Worm (Caenorhabditis elegans) whole organism, L4 larva: Measurements from ENCODE around the gene mig-32.
A peak's percentile ranks its signal among the peaks of the same experiment; 100 is the strongest.

Experiments
- F10B5.3 ChIP-seq: sonication (generic microtip); optimal IDR thresholded peaks from 2 replicates; lab custom pipeline; 2016; ENCODE audit warnings: mild to moderate bottlenecking, missing genetic modification characterization, missing compliant biosample characterization
- F49E8.2 ChIP-seq: sonication (generic microtip); optimal IDR thresholded peaks from 2 replicates; lab custom pipeline; 2016; ENCODE audit warnings: missing compliant biosample characterization, mild to moderate bottlenecking, missing genetic modification characterization, borderline replicate concordance
- Y48G9A.11 ChIP-seq: fragments of 200-800 bp; sonication (Bioruptor generic); IDR thresholded peaks from 2 replicates; pipeline ENCODE4 v1.3.6; 2022; ENCODE audit warnings: missing genetic modification reagents, missing genetic modification characterization, missing compliant biosample characterization
- Y5F2A.4 ChIP-seq: fragments of 200-800 bp; sonication (Bioruptor generic); optimal IDR thresholded peaks from 2 replicates; lab custom pipeline; 2018; ENCODE audit warnings: mild to moderate bottlenecking, missing genetic modification characterization, missing compliant biosample characterization
- aha-1 ChIP-seq: fragments of 150-350 bp; peaks from one replicate; lab custom pipeline; 2014; ENCODE audit warnings: missing biosample characterization, missing genetic modification characterization
- ama-1 ChIP-seq: fragments of 150-350 bp; optimal IDR thresholded peaks from 2 replicates; lab custom pipeline; 2014; ENCODE audit warnings: inconsistent platforms, mixed read lengths
- arid-1 ChIP-seq: fragments of 200-800 bp; sonication (Bioruptor generic); conservative IDR thresholded peaks from 2 replicates; pipeline ENCODE4 v1.3.6; 2022; ENCODE audit warnings: missing genetic modification reagents, missing genetic modification characterization, missing compliant biosample characterization
- attf-4 ChIP-seq: sonication (generic microtip); optimal IDR thresholded peaks from 3 replicates; lab custom pipeline; 2017; ENCODE audit warnings: missing biosample characterization, missing genetic modification characterization
- ceh-62 ChIP-seq: sonication (generic microtip); optimal IDR thresholded peaks from 2 replicates; lab custom pipeline; 2017; ENCODE audit warnings: missing biosample characterization, missing genetic modification characterization
- ceh-82 ChIP-seq: sonication (generic microtip); optimal IDR thresholded peaks from 2 replicates; lab custom pipeline; 2017; ENCODE audit warnings: missing biosample characterization, missing genetic modification characterization
- ces-1 ChIP-seq: fragments of 150-350 bp; sonication (generic microtip); optimal IDR thresholded peaks from 4 replicates; lab custom pipeline; 2014; ENCODE audit warnings: missing biosample characterization, missing genetic modification reagents, missing genetic modification characterization
- ctbp-1 ChIP-seq: fragments of 200-800 bp; sonication (Bioruptor generic); IDR thresholded peaks from 2 replicates; pipeline ENCODE4 v1.3.6; 2022; ENCODE audit warnings: missing genetic modification reagents, missing genetic modification characterization, missing compliant biosample characterization
- daf-12 ChIP-seq: fragments of 150-350 bp; optimal IDR thresholded peaks from 2 replicates; lab custom pipeline; 2014; ENCODE audit warnings: missing biosample characterization, missing genetic modification reagents, missing genetic modification characterization
- daf-16 ChIP-seq, 3 experiments: sonication (generic microtip); optimal IDR thresholded peaks; 2 replicates each; lab custom pipeline; 2016 to 2017; ENCODE audit warnings: missing genetic modification characterization in 3 of 3, missing genetic modification reagents in 3 of 3, mild to moderate bottlenecking in 2 of 3, missing compliant biosample characterization in 2 of 3, missing biosample characterization in 1 of 3, moderate library complexity in 1 of 3
- daf-19 ChIP-seq: fragments of 200-800 bp; sonication (Bioruptor generic); conservative IDR thresholded peaks from 2 replicates; pipeline ENCODE4 v1.3.6; 2022; ENCODE audit warnings: missing genetic modification characterization, missing compliant biosample characterization
- daf-8 ChIP-seq: fragments of 200-800 bp; sonication (Bioruptor generic); IDR thresholded peaks from 2 replicates; pipeline ENCODE4 v1.3.6; 2022; ENCODE audit warnings: missing genetic modification characterization, missing compliant biosample characterization
- dmd-6 ChIP-seq: fragments of 200-800 bp; sonication (Bioruptor generic); IDR thresholded peaks from 2 replicates; pipeline ENCODE4 v1.3.6; 2022; ENCODE audit warnings: missing genetic modification reagents, missing genetic modification characterization, missing compliant biosample characterization
- dpl-1 ChIP-seq: fragments of 150-350 bp; optimal IDR thresholded peaks from 2 replicates; lab custom pipeline; 2014; ENCODE audit warnings: missing biosample characterization, missing genetic modification reagents, missing genetic modification characterization
- dve-1 ChIP-seq: sonication (generic microtip); optimal IDR thresholded peaks from 2 replicates; lab custom pipeline; 2017; ENCODE audit warnings: antibody characterized with exemption, mild to moderate bottlenecking, missing genetic modification characterization, missing compliant biosample characterization; ENCODE audit not compliant: insufficient read depth
- egl-43 ChIP-seq: fragments of 200-800 bp; sonication (Bioruptor generic); IDR thresholded peaks from 2 replicates; pipeline ENCODE4 v1.3.6; 2022; ENCODE audit warnings: missing genetic modification reagents, missing genetic modification characterization, missing compliant biosample characterization
- hlh-11 ChIP-seq: fragments of 200-800 bp; sonication (Bioruptor generic); optimal IDR thresholded peaks from 2 replicates; lab custom pipeline; 2018; ENCODE audit warnings: mild to moderate bottlenecking, missing genetic modification characterization, missing compliant biosample characterization
- hmg-1.1 ChIP-seq: fragments of 200-800 bp; sonication (Bioruptor generic); IDR thresholded peaks from 2 replicates; pipeline ENCODE4 v1.3.6; 2022; ENCODE audit warnings: missing genetic modification reagents, missing genetic modification characterization, missing compliant biosample characterization
- jun-1 ChIP-seq: fragments of 150-350 bp; optimal IDR thresholded peaks from 2 replicates; lab custom pipeline; 2014; ENCODE audit warnings: missing biosample characterization, missing genetic modification reagents, missing genetic modification characterization
- lim-7 ChIP-seq: fragments of 200-800 bp; sonication (Bioruptor generic); IDR thresholded peaks from 2 replicates; pipeline ENCODE4 v1.3.6; 2022; ENCODE audit warnings: missing genetic modification characterization, missing compliant biosample characterization
- lin-1 ChIP-seq: fragments of 200-800 bp; sonication (Bioruptor generic); IDR thresholded peaks from 2 replicates; pipeline ENCODE4 v1.3.6; 2022; ENCODE audit warnings: missing genetic modification reagents, missing genetic modification characterization, missing compliant biosample characterization
- lin-29 ChIP-seq: fragments of 200-800 bp; sonication (Bioruptor generic); IDR thresholded peaks from 2 replicates; pipeline ENCODE4 v1.3.6; 2022; ENCODE audit warnings: missing genetic modification reagents, missing genetic modification characterization, missing compliant biosample characterization
- lin-38 ChIP-seq: fragments of 200-800 bp; sonication (Bioruptor generic); IDR thresholded peaks from 2 replicates; pipeline ENCODE4 v1.3.6; 2022; ENCODE audit warnings: missing genetic modification reagents, missing genetic modification characterization, missing compliant biosample characterization
- lsy-2 ChIP-seq, 2 experiments: fragments of 150-350 bp in 1 of 2; sonication (generic microtip) in 1 of 2; optimal IDR thresholded peaks; 2 replicates each; lab custom pipeline; 2014 to 2017; ENCODE audit warnings: missing biosample characterization in 2 of 2, missing genetic modification characterization in 2 of 2
- mdl-1 ChIP-seq, 2 experiments: fragments of 150-350 bp in 1 of 2; sonication (generic microtip) in 1 of 2; optimal IDR thresholded peaks; 2 replicates each; lab custom pipeline; 2014 to 2017; ENCODE audit warnings: missing biosample characterization in 2 of 2, missing genetic modification characterization in 2 of 2
- mdt-29 ChIP-seq: fragments of 200-800 bp; sonication (Bioruptor generic); IDR thresholded peaks from 2 replicates; pipeline ENCODE4 v1.3.6; 2022; ENCODE audit warnings: missing genetic modification reagents, missing genetic modification characterization, missing compliant biosample characterization
- mep-1 ChIP-seq: fragments of 150-350 bp; sonication (generic microtip); optimal IDR thresholded peaks from 3 replicates; lab custom pipeline; 2014; ENCODE audit warnings: missing biosample characterization, missing genetic modification characterization
- mes-2 ChIP-seq: sonication (generic microtip); optimal IDR thresholded peaks from 2 replicates; lab custom pipeline; 2016; ENCODE audit warnings: missing genotype, mild to moderate bottlenecking, missing genetic modification characterization, missing compliant biosample characterization; ENCODE audit not compliant: poor library complexity, severe bottlenecking
- mxl-3 ChIP-seq: fragments of 200-800 bp; sonication (Bioruptor generic); optimal IDR thresholded peaks from 2 replicates; lab custom pipeline; 2018; ENCODE audit warnings: mild to moderate bottlenecking, missing genetic modification characterization, missing compliant biosample characterization
- nhr-237 ChIP-seq: sonication (generic microtip); optimal IDR thresholded peaks from 2 replicates; lab custom pipeline; 2017; ENCODE audit warnings: missing biosample characterization, missing genetic modification characterization
- nhr-6 ChIP-seq: fragments of 150-350 bp; optimal IDR thresholded peaks from 2 replicates; lab custom pipeline; 2014; ENCODE audit warnings: missing biosample characterization, missing genetic modification characterization
- nhr-76 ChIP-seq: fragments of 150-350 bp; optimal IDR thresholded peaks from 2 replicates; lab custom pipeline; 2014; ENCODE audit warnings: missing biosample characterization, missing genetic modification characterization
- nhr-77 ChIP-seq: fragments of 150-350 bp; optimal IDR thresholded peaks from 2 replicates; lab custom pipeline; 2014; ENCODE audit warnings: missing biosample characterization, missing genetic modification characterization
- php-3 ChIP-seq: fragments of 200-800 bp; sonication (Bioruptor generic); IDR thresholded peaks from 2 replicates; pipeline ENCODE4 v1.3.6; 2022; ENCODE audit warnings: missing genetic modification reagents, missing genetic modification characterization, missing compliant biosample characterization
- pqm-1 ChIP-seq: sonication (generic microtip); optimal IDR thresholded peaks from 2 replicates; lab custom pipeline; 2017; ENCODE audit warnings: missing biosample characterization, missing genetic modification characterization
- rbr-2 ChIP-seq: sonication (generic microtip); optimal IDR thresholded peaks from 2 replicates; lab custom pipeline; 2016; ENCODE audit warnings: missing genotype, missing genetic modification characterization, missing compliant biosample characterization
- saeg-2 ChIP-seq: fragments of 200-800 bp; sonication (Bioruptor generic); IDR thresholded peaks from 2 replicates; pipeline ENCODE4 v1.3.6; 2022; ENCODE audit warnings: missing genetic modification reagents, missing genetic modification characterization, missing compliant biosample characterization
- set-16 ChIP-seq: fragments of 200-800 bp; sonication (Bioruptor generic); IDR thresholded peaks from 2 replicates; pipeline ENCODE4 v1.3.6; 2022; ENCODE audit warnings: missing genetic modification reagents, missing genetic modification characterization, missing compliant biosample characterization
- skn-1 ChIP-seq: fragments of 150-350 bp; optimal IDR thresholded peaks from 2 replicates; lab custom pipeline; 2014; ENCODE audit warnings: missing biosample characterization, missing genetic modification characterization
- snpc-4 ChIP-seq: fragments of 150-350 bp; optimal IDR thresholded peaks from 2 replicates; lab custom pipeline; 2014; ENCODE audit warnings: missing biosample characterization, missing genetic modification characterization
- spr-1 ChIP-seq: sonication (generic microtip); optimal IDR thresholded peaks from 2 replicates; lab custom pipeline; 2016; ENCODE audit warnings: mild to moderate bottlenecking, missing genetic modification characterization, missing compliant biosample characterization
- unc-62 ChIP-seq, 3 experiments: fragments of 150-350 bp in 1 of 3; sonication (generic microtip); optimal IDR thresholded peaks in 2 of 3; peaks in 1 of 3; 1 replicate in 1 of 3; 2 replicates in 2 of 3; lab custom pipeline; 2014 to 2017; ENCODE audit warnings: missing biosample characterization in 3 of 3, missing genetic modification characterization in 3 of 3, missing genetic modification reagents in 3 of 3, missing genotype in 1 of 3
- zfp-3 ChIP-seq: fragments of 200-800 bp; sonication (Bioruptor generic); conservative IDR thresholded peaks from 2 replicates; pipeline ENCODE4 v1.3.6; 2022; ENCODE audit warnings: missing genetic modification reagents, missing genetic modification characterization, missing compliant biosample characterization
- ztf-11 ChIP-seq: fragments of 150-350 bp; optimal IDR thresholded peaks from 2 replicates; lab custom pipeline; 2014; ENCODE audit warnings: missing biosample characterization, missing genetic modification characterization

mig-32 gene

ce11 chrIV:12088898-12089297, 3.1 kb downstream of the mig-32 start:
- TF ChIP-seq mep-1 (tag; lab: Kevin White, UChicago) (peak; percentile 51), daf-16 (GFP tag; optimal IDR thresholded peaks at IDR 0.05; lab: Kevin White, UChicago) (no peak), daf-16 (tag; optimal IDR thresholded peaks at IDR 0.05; lab: Kevin White, UChicago) (peak; percentile 17), Y48G9A.11 (GFP tag; lab: Robert Waterston, UW) (0 out of 2 replicates have a peak, but pooled peaks have one; percentile 21), mxl-3 (GFP tag; lab: Kevin White, UChicago) (peak; percentile 49), unc-62 (GFP tag; optimal IDR thresholded peaks at IDR 0.05 in 1 of 2; lab: Kevin White, UChicago) (peak in 1 of 2 experiments; percentile 37), unc-62 (tag; optimal IDR thresholded peaks at IDR 0.05; lab: Kevin White, UChicago) (no peak), spr-1 (tag; lab: Kevin White, UChicago) (no peak), dve-1 (tag; lab: Kevin White, UChicago) (peak; percentile 20), lsy-2 (tag; optimal IDR thresholded peaks at IDR 0.05; lab: Kevin White, UChicago) (peak in 1 of 2 experiments; percentile 50), arid-1 (no peak), dmd-6 (GFP tag; lab: Robert Waterston, UW) (0 out of 2 replicates have a peak, but pooled peaks have one; percentile 9), hlh-11 (tag; lab: Kevin White, UChicago) (peak; percentile 26), lin-38 (GFP tag; lab: Robert Waterston, UW) (peak; percentile 70), daf-8 (GFP tag; lab: Robert Waterston, UW) (no peak), saeg-2 (GFP tag; lab: Robert Waterston, UW) (0 out of 2 replicates have a peak, but pooled peaks have one; percentile 14), php-3 (GFP tag; lab: Robert Waterston, UW) (0 out of 2 replicates have a peak, but pooled peaks have one; percentile 15), mdl-1 (tag; optimal IDR thresholded peaks at IDR 0.05; lab: Kevin White, UChicago) (peak in 1 of 2 experiments; percentile 21), nhr-76 (tag; lab: Kevin White, UChicago) (no peak), mes-2 (tag; lab: Kevin White, UChicago) (peak; percentile 62), ama-1 (lab: Kevin White, UChicago) (peak; percentile 84), nhr-237 (tag; lab: Kevin White, UChicago) (no peak), aha-1 (tag; lab: Kevin White, UChicago) (peak; percentile 44), ztf-11 (no peak), nhr-6 (tag; lab: Kevin White, UChicago) (peak; percentile 16), dpl-1 (GFP tag; lab: Kevin White, UChicago) (peak; percentile 41)

ce11 chrIV:12086498-12086897, 5.5 kb downstream of the mig-32 start:
- no peak for TF ChIP-seq ces-1
- peak; percentile 87 for TF ChIP-seq hmg-1.1 (GFP tag; lab: Robert Waterston, UW)
- no peak for TF ChIP-seq nhr-76 (tag; lab: Kevin White, UChicago)
- peak; percentile 73 for TF ChIP-seq spr-1 (tag; lab: Kevin White, UChicago)
- TF ChIP-seq arid-1 = peak; percentile 94
- peak; percentile 81 for TF ChIP-seq rbr-2 (tag; lab: Kevin White, UChicago)
- TF ChIP-seq jun-1 (tag; lab: Kevin White, UChicago) = peak; percentile 11
- TF ChIP-seq daf-12 (tag; lab: Kevin White, UChicago) = no peak
- TF ChIP-seq nhr-77 (tag; lab: Kevin White, UChicago) = peak; percentile 43
- no peak for TF ChIP-seq snpc-4 (tag; lab: Kevin White, UChicago)
- TF ChIP-seq ztf-11 = no peak
- TF ChIP-seq F49E8.2 (tag; lab: Kevin White, UChicago) = peak; percentile 76
- TF ChIP-seq ama-1 (lab: Kevin White, UChicago) = no peak
- TF ChIP-seq skn-1 (tag; lab: Kevin White, UChicago) = no peak
- TF ChIP-seq lin-1 (GFP tag; lab: Robert Waterston, UW) = peak; percentile 64
- TF ChIP-seq mdt-29 (GFP tag; lab: Robert Waterston, UW) = peak; percentile 18; the same call in 1 of the 2 replicates
- TF ChIP-seq zfp-3 (GFP tag; lab: Robert Waterston, UW) = peak; percentile 79; the same call in 1 of the 2 replicates
- TF ChIP-seq attf-4 (tag; lab: Kevin White, UChicago) = no peak
- TF ChIP-seq set-16 (GFP tag; lab: Robert Waterston, UW) = peak; percentile 67
- TF ChIP-seq Y48G9A.11 (GFP tag; lab: Robert Waterston, UW) = peak; percentile 86
- no peak for TF ChIP-seq ceh-62
- TF ChIP-seq lim-7 (GFP tag; lab: Robert Waterston, UW) = peak; percentile 93
- TF ChIP-seq Y5F2A.4 (GFP tag; lab: Kevin White, UChicago) = peak; percentile 76
- TF ChIP-seq daf-19 (GFP tag; lab: Robert Waterston, UW) = peak; percentile 55; the same call in 1 of the 2 replicates
- TF ChIP-seq ceh-82 = no peak
- peak; percentile 14 for TF ChIP-seq pqm-1 (tag; lab: Kevin White, UChicago)
- peak; percentile 63 for TF ChIP-seq F10B5.3 (tag; lab: Kevin White, UChicago)
- TF ChIP-seq ctbp-1 = peak; percentile 92
- TF ChIP-seq lin-29 = peak; percentile 82
- TF ChIP-seq aha-1 (tag; lab: Kevin White, UChicago) = peak; percentile 99
- TF ChIP-seq egl-43 (GFP tag; lab: Robert Waterston, UW) = peak; percentile 98
